Worm (Caenorhabditis elegans) whole organism, late embryonic: ENCODE results near the gene bckd-1A.

ENCODE experiments used
- C38D4.7 ChIP-seq: fragments of 200-800 bp; sonication (Bioruptor generic); optimal IDR thresholded peaks from 2 replicates; lab custom pipeline; 2018; ENCODE audit warnings: mild to moderate bottlenecking, missing genetic modification characterization, moderate library complexity, missing compliant biosample characterization
- F13H6.1 ChIP-seq: sonication (generic microtip); optimal IDR thresholded peaks from 2 replicates; lab custom pipeline; 2016; ENCODE audit warnings: missing genetic modification characterization, missing compliant biosample characterization
- K02D7.2 ChIP-seq: sonication (generic microtip); optimal IDR thresholded peaks from 2 replicates; lab custom pipeline; 2017; ENCODE audit warnings: mild to moderate bottlenecking, missing genetic modification characterization, missing compliant biosample characterization
- T23F11.4 ChIP-seq: fragments of 200-800 bp; sonication (Bioruptor generic); optimal IDR thresholded peaks from 2 replicates; lab custom pipeline; 2018; ENCODE audit warnings: mild to moderate bottlenecking, missing genetic modification characterization, missing compliant biosample characterization
- ahr-1 ChIP-seq: sonication (generic microtip); optimal IDR thresholded peaks from 2 replicates; lab custom pipeline; 2016; ENCODE audit warnings: missing genetic modification characterization, missing compliant biosample characterization
- ama-1 ChIP-seq: fragments of 150-350 bp; optimal IDR thresholded peaks from 2 replicates; lab custom pipeline; 2014
- ceh-14 ChIP-seq: sonication (generic microtip); optimal IDR thresholded peaks from 2 replicates; lab custom pipeline; 2016; ENCODE audit warnings: missing genotype, missing genetic modification characterization, missing compliant biosample characterization
- ceh-22 ChIP-seq: sonication (generic microtip); optimal IDR thresholded peaks from 2 replicates; lab custom pipeline; 2017; ENCODE audit warnings: missing biosample characterization, missing genetic modification characterization
- ceh-31 ChIP-seq: sonication (generic microtip); optimal IDR thresholded peaks from 2 replicates; lab custom pipeline; 2016; ENCODE audit warnings: missing genetic modification characterization, missing compliant biosample characterization
- ceh-34 ChIP-seq: sonication (generic microtip); optimal IDR thresholded peaks from 2 replicates; lab custom pipeline; 2016; ENCODE audit warnings: mild to moderate bottlenecking, missing genetic modification characterization, missing compliant biosample characterization
- ceh-45 ChIP-seq: fragments of 200-800 bp; sonication (Bioruptor generic); IDR thresholded peaks from 2 replicates; pipeline ENCODE4 v1.3.6; 2022; ENCODE audit warnings: missing genetic modification reagents, missing genetic modification characterization, missing compliant biosample characterization
- ceh-48 ChIP-seq: sonication (generic microtip); optimal IDR thresholded peaks from 2 replicates; lab custom pipeline; 2016; ENCODE audit warnings: missing genetic modification characterization, inconsistent platforms, missing compliant biosample characterization
- ceh-6 ChIP-seq: fragments of 200-800 bp; sonication (Bioruptor generic); optimal IDR thresholded peaks from 2 replicates; lab custom pipeline; 2018; ENCODE audit warnings: mild to moderate bottlenecking, missing genetic modification characterization, missing compliant biosample characterization
- ceh-9 ChIP-seq: sonication (generic microtip); optimal IDR thresholded peaks from 2 replicates; lab custom pipeline; 2016; ENCODE audit warnings: mild to moderate bottlenecking, missing genetic modification characterization, inconsistent platforms, missing compliant biosample characterization
- dmd-4 ChIP-seq: sonication (generic microtip); optimal IDR thresholded peaks from 2 replicates; lab custom pipeline; 2016; ENCODE audit warnings: borderline replicate concordance, missing genetic modification characterization, missing compliant biosample characterization
- dve-1 ChIP-seq: sonication (generic microtip); optimal IDR thresholded peaks from 2 replicates; lab custom pipeline; 2017; ENCODE audit warnings: antibody characterized with exemption, mild to moderate bottlenecking, missing genetic modification characterization, missing compliant biosample characterization
- elt-4 ChIP-seq: sonication (generic microtip); optimal IDR thresholded peaks from 2 replicates; lab custom pipeline; 2016; ENCODE audit warnings: missing genetic modification characterization, missing compliant biosample characterization
- ets-4 ChIP-seq: sonication (generic microtip); optimal IDR thresholded peaks from 2 replicates; lab custom pipeline; 2016; ENCODE audit warnings: missing genetic modification characterization, missing compliant biosample characterization
- eyg-1 ChIP-seq: sonication (generic microtip); optimal IDR thresholded peaks from 2 replicates; lab custom pipeline; 2016; ENCODE audit warnings: missing genotype, missing genetic modification characterization, missing compliant biosample characterization
- fax-1 ChIP-seq: sonication (generic microtip); optimal IDR thresholded peaks from 2 replicates; lab custom pipeline; 2016; ENCODE audit warnings: missing genotype, missing genetic modification characterization, missing compliant biosample characterization
- fkh-10 ChIP-seq: fragments of 150-350 bp; optimal IDR thresholded peaks from 2 replicates; lab custom pipeline; 2014; ENCODE audit warnings: missing biosample characterization, missing genetic modification reagents, missing genetic modification characterization
- hlh-13 ChIP-seq: fragments of 200-800 bp; sonication (Bioruptor generic); optimal IDR thresholded peaks from 2 replicates; lab custom pipeline; 2018; ENCODE audit warnings: mild to moderate bottlenecking, missing genetic modification characterization, missing compliant biosample characterization
- hlh-15 ChIP-seq: sonication (generic microtip); optimal IDR thresholded peaks from 2 replicates; lab custom pipeline; 2016; ENCODE audit warnings: missing genetic modification characterization, missing compliant biosample characterization
- hlh-30 ChIP-seq: sonication (generic microtip); optimal IDR thresholded peaks from 2 replicates; lab custom pipeline; 2017; ENCODE audit warnings: antibody characterized with exemption, missing genetic modification characterization, missing compliant biosample characterization; ENCODE audit not compliant: insufficient read depth
- lim-6 ChIP-seq: sonication (generic microtip); optimal IDR thresholded peaks from 2 replicates; lab custom pipeline; 2016; ENCODE audit warnings: missing genetic modification characterization, missing compliant biosample characterization
- lin-11 ChIP-seq: fragments of 200-800 bp; sonication (Bioruptor generic); optimal IDR thresholded peaks from 2 replicates; lab custom pipeline; 2018; ENCODE audit warnings: mild to moderate bottlenecking, missing genetic modification characterization, missing compliant biosample characterization
- madf-2 ChIP-seq: sonication (generic microtip); optimal IDR thresholded peaks from 2 replicates; lab custom pipeline; 2017; ENCODE audit warnings: missing genetic modification characterization, missing compliant biosample characterization
- mec-3 ChIP-seq: sonication (generic microtip); optimal IDR thresholded peaks from 2 replicates; lab custom pipeline; 2016; ENCODE audit warnings: borderline replicate concordance, missing genetic modification characterization, missing compliant biosample characterization
- nfya-1 ChIP-seq: sonication (generic microtip); optimal IDR thresholded peaks from 2 replicates; lab custom pipeline; 2017; ENCODE audit warnings: missing genetic modification characterization, mild to moderate bottlenecking, missing compliant biosample characterization, antibody characterized with exemption, moderate library complexity
- nhr-11 ChIP-seq: fragments of 150-350 bp; optimal IDR thresholded peaks from 2 replicates; lab custom pipeline; 2014; ENCODE audit warnings: missing biosample characterization, missing genetic modification characterization
- nhr-232 ChIP-seq: sonication (generic microtip); optimal IDR thresholded peaks from 2 replicates; lab custom pipeline; 2016; ENCODE audit warnings: missing genetic modification characterization, missing compliant biosample characterization
- npax-4 ChIP-seq: sonication (generic microtip); optimal IDR thresholded peaks from 2 replicates; lab custom pipeline; 2016; ENCODE audit warnings: missing genetic modification characterization, missing compliant biosample characterization
- odd-2 ChIP-seq: sonication (generic microtip); optimal IDR thresholded peaks from 2 replicates; lab custom pipeline; 2017; ENCODE audit warnings: antibody characterized with exemption, mild to moderate bottlenecking, missing genetic modification characterization, missing compliant biosample characterization
- pag-3 ChIP-seq: sonication (generic microtip); optimal IDR thresholded peaks from 2 replicates; lab custom pipeline; 2016; ENCODE audit warnings: missing compliant biosample characterization, missing genetic modification characterization, borderline replicate concordance
- pax-1 ChIP-seq: fragments of 150-350 bp; optimal IDR thresholded peaks from 2 replicates; lab custom pipeline; 2014; ENCODE audit warnings: missing biosample characterization, missing genetic modification characterization
- pha-4 ChIP-seq: fragments of 150-350 bp; optimal IDR thresholded peaks from 2 replicates; lab custom pipeline; 2018; ENCODE audit warnings: missing biosample characterization, missing genetic modification reagents, missing genetic modification characterization
- ref-2 ChIP-seq: sonication (generic microtip); optimal IDR thresholded peaks from 2 replicates; lab custom pipeline; 2016; ENCODE audit warnings: missing genetic modification characterization, missing compliant biosample characterization
- rnt-1 ChIP-seq: sonication (generic microtip); optimal IDR thresholded peaks from 2 replicates; lab custom pipeline; 2016; ENCODE audit warnings: missing genetic modification characterization, missing compliant biosample characterization
- sdc-2 ChIP-seq: sonication (generic microtip); optimal IDR thresholded peaks from 2 replicates; lab custom pipeline; 2016; ENCODE audit warnings: missing genotype, missing genetic modification characterization, missing compliant biosample characterization
- sox-4 ChIP-seq: sonication (generic microtip); optimal IDR thresholded peaks from 2 replicates; lab custom pipeline; 2017; ENCODE audit warnings: mild to moderate bottlenecking, missing genetic modification characterization, inconsistent platforms, missing compliant biosample characterization
- tbx-7 ChIP-seq: sonication (generic microtip); optimal IDR thresholded peaks from 2 replicates; lab custom pipeline; 2016; ENCODE audit warnings: missing genotype, missing genetic modification characterization, missing compliant biosample characterization
- ttx-3 ChIP-seq: sonication (generic microtip); optimal IDR thresholded peaks from 2 replicates; lab custom pipeline; 2016; ENCODE audit warnings: missing genetic modification reagents, missing genetic modification characterization, missing compliant biosample characterization
- unc-3 ChIP-seq, 2 experiments: fragments of 200-800 bp in 1 of 2; sonication (Bioruptor generic) in 1 of 2; sonication (generic microtip) in 1 of 2; conservative IDR thresholded peaks in 1 of 2; optimal IDR thresholded peaks in 1 of 2; 2 replicates each; pipeline versions ENCODE4 v1.3.6 to Lab custom; 2016 to 2022; ENCODE audit warnings: missing compliant biosample characterization in 2 of 2, missing genetic modification characterization in 2 of 2, missing genetic modification reagents in 1 of 2
- unc-42 ChIP-seq: sonication (generic microtip); optimal IDR thresholded peaks from 2 replicates; lab custom pipeline; 2016; ENCODE audit warnings: missing genotype, missing genetic modification characterization, missing compliant biosample characterization
- unc-55 ChIP-seq: sonication (generic microtip); optimal IDR thresholded peaks from 2 replicates; lab custom pipeline; 2017; ENCODE audit warnings: missing biosample characterization, missing genetic modification reagents, missing genetic modification characterization
- unc-86 ChIP-seq: sonication (generic microtip); optimal IDR thresholded peaks from 2 replicates; lab custom pipeline; 2016; ENCODE audit warnings: missing genetic modification characterization, missing compliant biosample characterization
- zip-5 ChIP-seq: sonication (generic microtip); optimal IDR thresholded peaks from 2 replicates; lab custom pipeline; 2016; ENCODE audit warnings: missing genetic modification characterization, missing compliant biosample characterization
- ztf-16 ChIP-seq: sonication (generic microtip); optimal IDR thresholded peaks from 2 replicates; lab custom pipeline; 2017; ENCODE audit warnings: missing genetic modification characterization, missing compliant biosample characterization

The bckd-1A gene

ce11 chrIII:12932776-12933175 lies 39.5 kb downstream of the bckd-1A start:
- TF ChIP-seq odd-2, result no peak
- TF ChIP-seq unc-3 (GFP tag; conservative IDR thresholded peaks at IDR 0.05; lab: Robert Waterston, UW), result no peak
- TF ChIP-seq unc-3 (tag; optimal IDR thresholded peaks at IDR 0.05; lab: Kevin White, UChicago), result no peak
- TF ChIP-seq nhr-232, result no peak
- TF ChIP-seq rnt-1 (tag; lab: Kevin White, UChicago), result no peak
- no peak for TF ChIP-seq unc-55 (GFP tag; lab: Kevin White, UChicago)
- no peak for TF ChIP-seq pax-1 (tag; lab: Kevin White, UChicago)
- TF ChIP-seq tbx-7 (tag; lab: Kevin White, UChicago), result no peak
- TF ChIP-seq ama-1 (lab: Kevin White, UChicago), result no peak
- no peak for TF ChIP-seq dve-1 (tag; lab: Kevin White, UChicago)
- no peak for TF ChIP-seq mec-3
- TF ChIP-seq lim-6 (tag; lab: Kevin White, UChicago), result no peak
- TF ChIP-seq ceh-34 (tag; lab: Kevin White, UChicago), result no peak
- no peak for TF ChIP-seq sdc-2 (tag; lab: Kevin White, UChicago)
- no peak for TF ChIP-seq ceh-9
- TF ChIP-seq T23F11.4, result no peak
- TF ChIP-seq nfya-1 (tag; lab: Kevin White, UChicago), result no peak
- TF ChIP-seq ceh-45 (GFP tag; lab: Robert Waterston, UW), result no peak
- no peak for TF ChIP-seq unc-86 (tag; lab: Kevin White, UChicago)
- TF ChIP-seq, all 69 proteins: peak for 0

DNA sequence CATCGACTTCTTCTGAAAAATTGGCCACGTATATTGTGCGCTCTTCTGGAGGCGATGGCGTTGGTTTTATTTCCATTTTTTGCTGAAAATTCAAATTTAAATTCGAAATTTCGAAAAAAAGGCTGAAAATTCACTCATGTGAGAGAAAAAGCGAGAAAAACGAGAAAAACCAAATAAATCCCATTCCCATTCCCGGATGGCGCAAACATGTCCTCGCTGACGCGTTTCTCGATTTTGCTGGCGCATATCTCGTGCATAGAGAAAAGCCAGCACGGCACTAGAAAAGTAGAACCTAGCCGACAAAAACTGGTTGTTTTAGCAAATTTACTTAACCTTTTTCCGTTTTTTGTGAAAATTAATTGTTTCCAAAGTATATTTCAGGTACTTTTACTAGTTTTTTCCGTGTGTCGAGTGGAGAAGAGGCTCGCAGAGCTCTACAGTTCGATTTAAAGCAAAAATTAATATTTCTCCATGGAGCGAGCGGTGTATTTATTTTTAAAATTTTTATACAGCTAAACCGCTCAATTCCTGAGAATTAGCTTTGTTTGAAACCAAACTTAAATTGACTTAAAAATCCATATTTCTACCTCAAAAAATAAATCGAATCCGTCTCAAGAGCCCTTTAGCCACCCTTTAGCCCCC lies 40.4 kb downstream of the bckd-1A start, which contains the start of gene rbm-7:
Gene rbm-7 (minus strand): TSS at position 82 of the 642 bp plus-strand sequence.
- TF ChIP-seq pag-3 (no peak), ets-4 (tag; lab: Kevin White, UChicago) (no peak), ceh-14 (tag; lab: Kevin White, UChicago) (no peak), ref-2 (tag; lab: Kevin White, UChicago) (no peak), nfya-1 (tag; lab: Kevin White, UChicago) (peak; percentile 32), unc-42 (no peak), ztf-16 (tag; lab: Kevin White, UChicago) (no peak), hlh-15 (tag; lab: Kevin White, UChicago) (no peak), ceh-48 (no peak), hlh-30 (no peak), ahr-1 (no peak), lin-11 (tag; lab: Kevin White, UChicago) (no peak), hlh-13 (GFP tag; lab: Kevin White, UChicago) (no peak), F13H6.1 (tag; lab: Kevin White, UChicago) (no peak), T23F11.4 (no peak), mec-3 (no peak), nhr-11 (tag; lab: Kevin White, UChicago) (no peak), elt-4 (tag; lab: Kevin White, UChicago) (no peak), ceh-22 (tag; lab: Kevin White, UChicago) (no peak), eyg-1 (no peak), ceh-31 (tag; lab: Kevin White, UChicago) (peak; percentile 6), lim-6 (tag; lab: Kevin White, UChicago) (no peak), fkh-10 (GFP tag; lab: Kevin White, UChicago) (no peak), ceh-6 (GFP tag; lab: Kevin White, UChicago) (no peak), K02D7.2 (tag; lab: Kevin White, UChicago) (peak; percentile 59), fax-1 (tag; lab: Kevin White, UChicago) (no peak), sox-4 (tag; lab: Kevin White, UChicago) (no peak), npax-4 (tag; lab: Kevin White, UChicago) (no peak), ttx-3 (tag; lab: Kevin White, UChicago) (no peak), C38D4.7 (no peak), zip-5 (tag; lab: Kevin White, UChicago) (no peak), pax-1 (tag; lab: Kevin White, UChicago) (no peak), dmd-4 (tag; lab: Kevin White, UChicago) (no peak), madf-2 (no peak), ceh-34 (tag; lab: Kevin White, UChicago) (peak; percentile 2), pha-4 (tag; lab: Kevin White, UChicago) (no peak)
- TF ChIP-seq, all 69 proteins: peak for 4
